Worm (Caenorhabditis elegans): ENCODE measurements around the gene T01B4.3.

T01B4.3 gene

ce11 chrX:16271147-16271546 is 46.4 kb downstream of the T01B4.3 start (continued):
- TF ChIP-seq mdt-29 (GFP tag; IDR thresholded peaks at IDR 0.05) (no peak), unc-39 (tag; optimal IDR thresholded peaks at IDR 0.05) (no peak), lin-38 (GFP tag; IDR thresholded peaks at IDR 0.05) (no peak; the same call in 1 of the 2 replicates), duxl-1 (tag; optimal IDR thresholded peaks at IDR 0.05; ENCODE audit: poor library complexity) (peak; percentile 53), F26F4.8 (GFP tag; conservative IDR thresholded peaks at IDR 0.05) (peak; percentile 68; the same call in 1 of the 2 replicates), mxl-2 (GFP tag; conservative IDR thresholded peaks at IDR 0.05) (0 out of 2 replicates have a peak, but pooled peaks have one; percentile 21), daf-12 (tag; optimal IDR thresholded peaks at IDR 0.05) (no peak), lin-39 (tag; optimal IDR thresholded peaks at IDR 0.05) (no peak), unc-62 (GFP tag; optimal IDR thresholded peaks at IDR 0.05 in 1 of 2) (peak in 1 of 2 experiments; percentile 81), unc-62 (tag; optimal IDR thresholded peaks at IDR 0.05) (no peak), mep-1 (tag; optimal IDR thresholded peaks at IDR 0.05) (no peak), daf-8 (GFP tag; IDR thresholded peaks at IDR 0.05) (no peak), cey-2 (tag; optimal IDR thresholded peaks at IDR 0.05; ENCODE audit: borderline replicate concordance, insufficient read depth) (no peak), attf-4 (tag; optimal IDR thresholded peaks at IDR 0.05) (no peak), zip-11 (GFP tag; IDR thresholded peaks at IDR 0.05) (0 out of 2 replicates have a peak, but pooled peaks have one; percentile 51), lsy-2 (tag; optimal IDR thresholded peaks at IDR 0.05) (no peak), zfp-3 (GFP tag; conservative IDR thresholded peaks at IDR 0.05) (0 out of 2 replicates have a peak, but pooled peaks have one; percentile 53), nhr-10 (tag; optimal IDR thresholded peaks at IDR 0.05) (no peak)

- TF ChIP-seq ceh-20 (GFP tag; IDR thresholded peaks at IDR 0.05), result no peak
- TF ChIP-seq ztf-7 (tag; optimal IDR thresholded peaks at IDR 0.05), result no peak
- TF ChIP-seq mdt-29 (GFP tag; IDR thresholded peaks at IDR 0.05), result no peak
- no peak for TF ChIP-seq mes-2 (tag; optimal IDR thresholded peaks at IDR 0.05; ENCODE audit: poor library complexity, severe bottlenecking)
- no peak for TF ChIP-seq ztf-11 (tag; optimal IDR thresholded peaks at IDR 0.05)
- no peak for TF ChIP-seq daf-19 (GFP tag; conservative IDR thresholded peaks at IDR 0.05)
- TF ChIP-seq ZK337.2 (GFP tag; IDR thresholded peaks at IDR 0.05), result no peak
- no peak for TF ChIP-seq unc-130 (GFP tag; optimal IDR thresholded peaks at IDR 0.05)
- TF ChIP-seq F37D6.2 (tag; optimal IDR thresholded peaks at IDR 0.05), result no peak
- TF ChIP-seq mxl-3 (GFP tag; optimal IDR thresholded peaks at IDR 0.05), result no peak
- no peak for TF ChIP-seq aha-1 (tag)
Measured at ce11 chrX:16269969-16270368, 47.6 kb downstream of the T01B4.3 start, which contains the start of gene ifa-3. Gene ifa-3, minus strand, starts transcription at chrX:16270069.

ce11 chrX:16265636-16266384 is 51.7 kb downstream of the T01B4.3 start, which contains the start of gene mua-6:
Gene mua-6, minus strand, starts transcription at chrX:16265686.
- no peak for TF ChIP-seq snpc-4 (tag; optimal IDR thresholded peaks at IDR 0.05)
- no peak for TF ChIP-seq nhr-102 (tag; optimal IDR thresholded peaks at IDR 0.05)
- TF ChIP-seq aha-1 (tag), result no peak
- TF ChIP-seq dmd-6 (GFP tag; IDR thresholded peaks at IDR 0.05), result 0 out of 2 replicates have a peak, but pooled peaks have one; percentile 8
- TF ChIP-seq unc-62 (GFP tag; optimal IDR thresholded peaks at IDR 0.05 in 1 of 2), result peak in 1 of 2 experiments; percentile 12
- TF ChIP-seq unc-62 (tag; optimal IDR thresholded peaks at IDR 0.05), result no peak
- 0 out of 2 replicates have a peak, but pooled peaks have one; percentile 6 for TF ChIP-seq set-16 (GFP tag; IDR thresholded peaks at IDR 0.05)
- TF ChIP-seq mxl-3 (GFP tag; optimal IDR thresholded peaks at IDR 0.05), result peak; percentile 40
